Fruit fly (Drosophila melanogaster) whole organism, pupa: Measurements from ENCODE around the gene Srp54.

Source experiments
- CG12605 ChIP-seq: fragments of 200-800 bp; sonication (Bioruptor generic); IDR thresholded peaks from 2 replicates; pipeline ENCODE4 v1.3.6; 2022; ENCODE audit warnings: missing biosample characterization, missing genetic modification characterization
- CG15710 ChIP-seq: fragments of 200-800 bp; sonication (Bioruptor generic); optimal IDR thresholded peaks from 2 replicates; lab custom pipeline; 2018; ENCODE audit warnings: missing biosample characterization, mild to moderate bottlenecking, missing genetic modification characterization, moderate library complexity
- CG17806 ChIP-seq: fragments of 200-800 bp; sonication (Bioruptor generic); optimal IDR thresholded peaks from 2 replicates; lab custom pipeline; 2018; ENCODE audit warnings: missing biosample characterization, mild to moderate bottlenecking, missing genetic modification characterization, moderate library complexity
- CG34367 ChIP-seq: fragments of 200-800 bp; sonication (Bioruptor generic); optimal IDR thresholded peaks from 2 replicates; lab custom pipeline; 2018; ENCODE audit warnings: missing biosample characterization, mild to moderate bottlenecking, missing genetic modification characterization
- CG4496 ChIP-seq: fragments of 200-800 bp; sonication (Bioruptor generic); IDR thresholded peaks from 3 replicates; pipeline ENCODE4 v1.3.6; 2022; ENCODE audit warnings: missing biosample characterization, missing genetic modification characterization
- CG8159 ChIP-seq: fragments of 200-800 bp; sonication (Bioruptor generic); optimal IDR thresholded peaks from 3 replicates; lab custom pipeline; 2018; ENCODE audit warnings: missing biosample characterization, mild to moderate bottlenecking, missing genetic modification characterization, moderate library complexity
- CG9948 ChIP-seq: fragments of 200-800 bp; sonication (Bioruptor generic); optimal IDR thresholded peaks from 2 replicates; lab custom pipeline; 2018; ENCODE audit warnings: missing biosample characterization, mild to moderate bottlenecking, missing genetic modification characterization, moderate library complexity
- D1 ChIP-seq: fragments of 200-800 bp; sonication (Bioruptor generic); optimal IDR thresholded peaks from 2 replicates; lab custom pipeline; 2018; ENCODE audit warnings: missing biosample characterization, mild to moderate bottlenecking, missing genetic modification characterization, moderate library complexity
- EcR ChIP-seq: fragments of 200-800 bp; sonication (Bioruptor generic); optimal IDR thresholded peaks from 3 replicates; lab custom pipeline; 2019; ENCODE audit warnings: missing biosample characterization, missing genetic modification characterization, mild to moderate bottlenecking, moderate library complexity, missing genetic modification reagents
- Ets98B ChIP-seq: fragments of 200-800 bp; sonication (Bioruptor generic); IDR thresholded peaks from 2 replicates; pipeline ENCODE4 v1.3.6; 2022; ENCODE audit warnings: missing biosample characterization, missing genetic modification characterization
- Snoo ChIP-seq: fragments of 200-800 bp; sonication (Bioruptor generic); optimal IDR thresholded peaks from 3 replicates; lab custom pipeline; 2017; ENCODE audit warnings: missing biosample characterization, mild to moderate bottlenecking, missing genetic modification characterization, inconsistent platforms
- gl ChIP-seq: fragments of 200-800 bp; sonication (Bioruptor generic); optimal IDR thresholded peaks from 2 replicates; lab custom pipeline; 2018; ENCODE audit warnings: missing biosample characterization, mild to moderate bottlenecking, missing genetic modification characterization
- rn ChIP-seq: fragments of 200-800 bp; sonication (Bioruptor generic); IDR thresholded peaks from 2 replicates; pipeline ENCODE4 v1.3.6; 2022; ENCODE audit warnings: missing biosample characterization, missing genetic modification characterization

dm6 chr2L:9937908-9938307, 25.2 kb downstream of the Srp54 start, which contains the start of gene Arglu1:
- TF ChIP-seq EcR (GFP tag; lab: Kevin White, UChicago) = no peak
- no peak for TF ChIP-seq gl (tag; lab: Kevin White, UChicago)
- no peak for TF ChIP-seq CG9948 (tag; lab: Kevin White, UChicago)
- TF ChIP-seq CG17806 (tag; lab: Kevin White, UChicago) = no peak
- no peak for TF ChIP-seq CG15710 (tag; lab: Kevin White, UChicago)
- no peak for TF ChIP-seq rn (GFP tag; lab: Robert Waterston, UW)
- TF ChIP-seq D1 = no peak
- peak; percentile 20; the same call in 1 of the 2 replicates for TF ChIP-seq Ets98B (GFP tag; lab: Robert Waterston, UW)
- no peak for TF ChIP-seq Snoo (tag; lab: Kevin White, UChicago)
- TF ChIP-seq CG12605 (GFP tag; lab: Robert Waterston, UW) = peak; percentile 35; the same call in 1 of the 2 replicates
- no peak for TF ChIP-seq CG8159 (tag; lab: Kevin White, UChicago)
- no peak for TF ChIP-seq CG34367 (tag; lab: Kevin White, UChicago)
- TF ChIP-seq CG4496 (GFP tag; lab: Robert Waterston, UW) = peak; percentile 77
